Worm (Caenorhabditis elegans) whole organism, L2 larva: Measurements from ENCODE around the gene inx-5.

ENCODE experiments used
- R02D3.7 ChIP-seq: fragments of 150-350 bp; optimal IDR thresholded peaks from 2 replicates; lab custom pipeline; 2014; ENCODE audit warnings: missing biosample characterization, missing genetic modification characterization
- fos-1 ChIP-seq: fragments of 150-350 bp; optimal IDR thresholded peaks from 2 replicates; lab custom pipeline; 2014; ENCODE audit warnings: missing biosample characterization, missing genetic modification characterization
- lin-13 ChIP-seq: fragments of 150-350 bp; optimal IDR thresholded peaks from 2 replicates; lab custom pipeline; 2014; ENCODE audit warnings: missing biosample characterization, missing genetic modification reagents, missing genetic modification characterization
- lsy-2 ChIP-seq, 2 experiments: fragments of 150-350 bp in 1 of 2; sonication (generic microtip) in 1 of 2; optimal IDR thresholded peaks; 2 replicates each; lab custom pipeline; 2014 to 2017; ENCODE audit warnings: missing biosample characterization in 2 of 2, missing genetic modification characterization in 2 of 2
- nhr-77 ChIP-seq: fragments of 150-350 bp; optimal IDR thresholded peaks from 2 replicates; lab custom pipeline; 2014; ENCODE audit warnings: missing biosample characterization, missing genetic modification characterization
- unc-39 ChIP-seq: fragments of 150-350 bp; optimal IDR thresholded peaks from 2 replicates; lab custom pipeline; 2014; ENCODE audit warnings: missing biosample characterization, missing genetic modification characterization
- unc-55 ChIP-seq: fragments of 150-350 bp; sonication (generic microtip); optimal IDR thresholded peaks from 3 replicates; lab custom pipeline; 2014; ENCODE audit warnings: missing biosample characterization, missing genetic modification reagents, missing genetic modification characterization
- zag-1 ChIP-seq: fragments of 150-350 bp; optimal IDR thresholded peaks from 2 replicates; lab custom pipeline; 2014; ENCODE audit warnings: missing biosample characterization, missing genetic modification characterization

ce11 chrX:8261125-8261684 lies 41.0 kb downstream of the inx-5 start, which contains the start of gene M60.7:
- TF ChIP-seq nhr-77 (tag; lab: Kevin White, UChicago) (no peak), lsy-2 (tag; optimal IDR thresholded peaks at IDR 0.05; lab: Kevin White, UChicago) (no peak), lin-13 (GFP tag; lab: Kevin White, UChicago) (no peak), fos-1 (tag; lab: Kevin White, UChicago) (no peak), zag-1 (tag; lab: Kevin White, UChicago) (no peak), unc-39 (no peak), R02D3.7 (tag; lab: Kevin White, UChicago) (no peak), unc-55 (no peak)
